Worm (Caenorhabditis elegans): ENCODE measurements around the gene C18A3.11.

The C18A3.11 gene

DNA sequence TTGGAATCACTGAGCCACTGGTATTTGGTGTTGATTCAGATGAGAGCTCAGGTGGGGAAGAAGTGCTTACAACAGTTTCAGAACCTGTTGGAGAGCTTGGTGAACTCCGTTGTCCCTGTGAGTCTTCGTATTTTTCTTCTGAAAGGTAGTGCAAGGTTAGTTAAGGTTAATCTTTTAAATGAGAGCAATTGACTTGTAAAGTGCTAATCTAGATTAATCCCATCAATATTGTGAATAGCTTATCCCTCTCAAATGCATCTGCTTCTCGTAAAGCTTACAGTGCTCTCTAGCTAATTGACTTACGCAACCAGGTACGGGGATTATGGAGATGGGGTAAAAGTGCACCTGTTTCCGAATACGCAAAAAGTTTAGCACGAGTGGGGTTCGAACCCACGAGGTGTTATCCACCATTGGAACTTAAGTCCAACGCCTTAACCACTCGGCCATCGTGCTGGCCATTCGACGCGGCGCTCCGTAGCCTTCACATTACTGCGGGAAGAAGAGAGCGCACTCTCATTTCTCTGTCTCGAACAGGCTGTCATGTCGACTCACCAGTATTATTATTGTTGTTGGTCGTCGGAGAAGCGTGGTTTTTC, 41.8 kb downstream of the C18A3.11 start (continued):
- TF ChIP-seq efl-1 (optimal IDR thresholded peaks at IDR 0.05) (peak; percentile 38 to 51), efl-1 (GFP tag; optimal IDR thresholded peaks at IDR 0.05 in 1 of 2) (peak; percentile 24 to 93), C16A3.4 (tag; optimal IDR thresholded peaks at IDR 0.05) (peak; percentile 56), egl-13 (tag; optimal IDR thresholded peaks at IDR 0.05) (no peak), mab-9 (GFP tag; IDR thresholded peaks at IDR 0.05) (no peak), lin-35 (GFP tag; optimal IDR thresholded peaks at IDR 0.05) (peak; percentile 56 to 62), lin-14 (GFP tag; optimal IDR thresholded peaks at IDR 0.05) (peak; percentile 42), dsc-1 (tag; optimal IDR thresholded peaks at IDR 0.05) (peak; percentile 10), ceh-90 (tag; optimal IDR thresholded peaks at IDR 0.05) (no peak), fkh-10 (GFP tag; optimal IDR thresholded peaks at IDR 0.05) (no peak), ceh-88 (GFP tag; IDR thresholded peaks at IDR 0.05) (no peak), nhr-28 (tag; optimal IDR thresholded peaks at IDR 0.05) (no peak), unc-86 (tag; optimal IDR thresholded peaks at IDR 0.05) (no peak), sup-37 (GFP tag; optimal IDR thresholded peaks at IDR 0.05) (no peak), ztf-11 (tag; optimal IDR thresholded peaks at IDR 0.05) (no peak), nhr-20 (tag; optimal IDR thresholded peaks at IDR 0.05) (peak; percentile 63), blmp-1 (tag; optimal IDR thresholded peaks at IDR 0.05) (no peak), irx-1 (tag; optimal IDR thresholded peaks at IDR 0.05) (no peak), mdl-1 (tag; optimal IDR thresholded peaks at IDR 0.05) (peak in 1 of 2 experiments; percentile 50), dpl-1 (GFP tag; optimal IDR thresholded peaks at IDR 0.05) (peak in 2 of 3 experiments; percentile 10 to 18), grh-1 (GFP tag; IDR thresholded peaks at IDR 0.05) (no peak), hlh-17 (GFP tag; optimal IDR thresholded peaks at IDR 0.05; ENCODE audit: borderline replicate concordance) (no peak), unc-130 (tag; optimal IDR thresholded peaks at IDR 0.05) (peak; percentile 38), nhr-11 (tag; optimal IDR thresholded peaks at IDR 0.05) (no peak), rnt-1 (tag; optimal IDR thresholded peaks at IDR 0.05) (peak; percentile 67), unc-62 (GFP tag; optimal IDR thresholded peaks at IDR 0.05) (no peak), ets-5 (GFP tag; IDR thresholded peaks at IDR 0.05) (no peak), ama-1 (optimal IDR thresholded peaks at IDR 0.05) (no peak), fkh-4 (tag; optimal IDR thresholded peaks at IDR 0.05; ENCODE audit: borderline replicate concordance) (no peak)

DNA sequence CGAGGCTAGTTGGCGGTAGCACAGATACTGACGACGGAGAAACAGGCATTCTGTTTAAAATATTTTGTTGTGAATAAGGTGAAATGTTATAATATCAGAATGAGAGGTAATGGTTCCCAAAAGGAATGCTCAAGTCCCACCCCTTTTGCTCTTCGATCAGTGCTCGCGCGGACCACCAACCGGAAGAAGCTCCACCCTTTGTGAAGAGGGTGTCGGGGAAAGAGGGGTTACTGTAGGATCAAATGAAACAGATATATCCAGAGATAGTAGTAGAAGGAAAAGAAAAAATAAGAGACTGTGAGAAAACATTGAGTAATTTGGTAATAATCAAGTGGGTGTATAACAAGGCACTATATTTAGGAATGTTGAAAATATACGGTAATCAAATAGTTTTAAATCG, 43.3 kb downstream of the C18A3.11 start, which contains the start of the genes dmd-5 and F10C1.1:
Gene dmd-5 (minus strand): TSS at position 101 of the 400 bp plus-strand sequence.
Gene F10C1.1 (plus strand): TSS at position 110 of the 400 bp plus-strand sequence.
- TF ChIP-seq efl-1 (optimal IDR thresholded peaks at IDR 0.05), result no peak
- TF ChIP-seq efl-1 (GFP tag; optimal IDR thresholded peaks at IDR 0.05 in 1 of 2), result no peak
- no peak for TF ChIP-seq nhr-77 (tag; optimal IDR thresholded peaks at IDR 0.05)
- no peak for TF ChIP-seq lin-39 (tag; optimal IDR thresholded peaks at IDR 0.05)
- TF ChIP-seq rnt-1 (tag; optimal IDR thresholded peaks at IDR 0.05), result no peak
- TF ChIP-seq pqm-1 (tag; optimal IDR thresholded peaks at IDR 0.05), result no peak
- TF ChIP-seq lin-14 (GFP tag; optimal IDR thresholded peaks at IDR 0.05), result no peak
- TF ChIP-seq nhr-85 (tag), result no peak
- no peak for TF ChIP-seq isw-1 (GFP tag; IDR thresholded peaks at IDR 0.05)
- no peak for TF ChIP-seq unc-98 (GFP tag; IDR thresholded peaks at IDR 0.05)
- TF ChIP-seq ztf-4 (tag; optimal IDR thresholded peaks at IDR 0.05), result no peak

DNA sequence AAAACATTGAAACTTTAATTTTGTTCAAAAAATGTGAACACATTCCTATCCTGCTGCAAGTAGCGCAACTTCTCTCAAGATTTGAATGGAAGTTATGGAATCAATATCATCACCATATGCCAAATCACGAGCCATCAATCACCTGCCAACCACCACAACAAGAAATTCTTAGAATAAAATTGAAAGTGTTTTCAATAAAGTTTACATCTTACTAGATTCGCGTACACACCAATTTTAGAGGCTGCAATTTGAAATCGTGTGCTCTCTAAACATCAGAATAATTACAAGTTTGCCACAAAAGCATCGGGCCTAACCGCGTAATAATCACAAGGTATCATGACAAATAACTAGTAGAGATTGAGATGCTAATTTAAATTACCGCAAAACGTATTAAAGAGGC, 44.0 kb downstream of the C18A3.11 start:
- TF ChIP-seq ceh-63 (GFP tag; optimal IDR thresholded peaks at IDR 0.05), result no peak
- TF ChIP-seq mdl-1 (tag; optimal IDR thresholded peaks at IDR 0.05), result no peak
- no peak for TF ChIP-seq nhr-85 (tag)
- TF ChIP-seq dsc-1 (tag; optimal IDR thresholded peaks at IDR 0.05), result no peak
- TF ChIP-seq Y116A8C.19 (tag; optimal IDR thresholded peaks at IDR 0.05; ENCODE audit: borderline replicate concordance), result no peak
- no peak for TF ChIP-seq fkh-4 (tag; optimal IDR thresholded peaks at IDR 0.05; ENCODE audit: borderline replicate concordance)
- TF ChIP-seq blmp-1 (tag; optimal IDR thresholded peaks at IDR 0.05), result no peak
- no peak for TF ChIP-seq hlh-4 (tag; optimal IDR thresholded peaks at IDR 0.05)
- no peak for TF ChIP-seq nhr-90 (tag; optimal IDR thresholded peaks at IDR 0.05; ENCODE audit: poor library complexity)
- TF ChIP-seq elt-2 (tag; optimal IDR thresholded peaks at IDR 0.05), result no peak
- no peak for TF ChIP-seq grh-1 (GFP tag; IDR thresholded peaks at IDR 0.05)
- TF ChIP-seq C04F5.9 (tag; optimal IDR thresholded peaks at IDR 0.05), result no peak
- no peak for TF ChIP-seq hpl-2 (GFP tag; optimal IDR thresholded peaks at IDR 0.05)
- no peak for TF ChIP-seq sox-4 (tag; optimal IDR thresholded peaks at IDR 0.05)
- TF ChIP-seq mab-9 (GFP tag; IDR thresholded peaks at IDR 0.05), result no peak
- no peak for TF ChIP-seq pag-3 (tag; optimal IDR thresholded peaks at IDR 0.05; ENCODE audit: borderline replicate concordance, insufficient read depth)
- no peak for TF ChIP-seq hlh-17 (GFP tag; optimal IDR thresholded peaks at IDR 0.05; ENCODE audit: borderline replicate concordance)
- no peak for TF ChIP-seq rnt-1 (tag; optimal IDR thresholded peaks at IDR 0.05)
- no peak for TF ChIP-seq snu-23 (GFP tag; optimal IDR thresholded peaks at IDR 0.05)
- TF ChIP-seq nhr-71 (tag; optimal IDR thresholded peaks at IDR 0.05), result peak; percentile 21
- TF ChIP-seq fkh-8 (tag; optimal IDR thresholded peaks at IDR 0.05), result peak; percentile 53
- peak; percentile 62 for TF ChIP-seq pax-3 (tag; optimal IDR thresholded peaks at IDR 0.05)
